Worm (Caenorhabditis elegans): ENCODE data around the gene F48E8.8.

F48E8.8 gene

ce11 chrIII:5404998-5405397 lies 44.6 kb downstream of the F48E8.8 start:
- TF ChIP-seq lin-39 (tag; optimal IDR thresholded peaks at IDR 0.05), result no peak
- TF ChIP-seq nhr-25 (tag; optimal IDR thresholded peaks at IDR 0.05), result no peak
- TF ChIP-seq aly-2 (tag; optimal IDR thresholded peaks at IDR 0.05), result no peak
- TF ChIP-seq snpc-4 (tag; optimal IDR thresholded peaks at IDR 0.05), result no peak
- TF ChIP-seq nhr-12 (tag; optimal IDR thresholded peaks at IDR 0.05), result no peak
- TF ChIP-seq sea-2 (GFP tag; optimal IDR thresholded peaks at IDR 0.05), result no peak

- TF ChIP-seq pqm-1 (tag; optimal IDR thresholded peaks at IDR 0.05) (no peak), sea-2 (GFP tag; optimal IDR thresholded peaks at IDR 0.05) (no peak), nhr-12 (tag; optimal IDR thresholded peaks at IDR 0.05) (no peak), mml-1 (tag; optimal IDR thresholded peaks at IDR 0.05) (no peak), unc-62 (GFP tag; optimal IDR thresholded peaks at IDR 0.05) (no peak), lsy-12 (tag; optimal IDR thresholded peaks at IDR 0.05) (no peak), nhr-28 (tag; optimal IDR thresholded peaks at IDR 0.05) (no peak), elt-2 (tag; optimal IDR thresholded peaks at IDR 0.05) (no peak), fos-1 (tag; optimal IDR thresholded peaks at IDR 0.05) (no peak), skn-1 (tag; optimal IDR thresholded peaks at IDR 0.05) (no peak), jun-1 (tag; optimal IDR thresholded peaks at IDR 0.05) (no peak)
Measured at ce11 chrIII:5402419-5402818, 47.2 kb downstream of the F48E8.8 start.

Measured in whole organism, L3 larva.